Worm (Caenorhabditis elegans): ENCODE results near the gene F37C12.10.

F37C12.10 gene

DNA sequence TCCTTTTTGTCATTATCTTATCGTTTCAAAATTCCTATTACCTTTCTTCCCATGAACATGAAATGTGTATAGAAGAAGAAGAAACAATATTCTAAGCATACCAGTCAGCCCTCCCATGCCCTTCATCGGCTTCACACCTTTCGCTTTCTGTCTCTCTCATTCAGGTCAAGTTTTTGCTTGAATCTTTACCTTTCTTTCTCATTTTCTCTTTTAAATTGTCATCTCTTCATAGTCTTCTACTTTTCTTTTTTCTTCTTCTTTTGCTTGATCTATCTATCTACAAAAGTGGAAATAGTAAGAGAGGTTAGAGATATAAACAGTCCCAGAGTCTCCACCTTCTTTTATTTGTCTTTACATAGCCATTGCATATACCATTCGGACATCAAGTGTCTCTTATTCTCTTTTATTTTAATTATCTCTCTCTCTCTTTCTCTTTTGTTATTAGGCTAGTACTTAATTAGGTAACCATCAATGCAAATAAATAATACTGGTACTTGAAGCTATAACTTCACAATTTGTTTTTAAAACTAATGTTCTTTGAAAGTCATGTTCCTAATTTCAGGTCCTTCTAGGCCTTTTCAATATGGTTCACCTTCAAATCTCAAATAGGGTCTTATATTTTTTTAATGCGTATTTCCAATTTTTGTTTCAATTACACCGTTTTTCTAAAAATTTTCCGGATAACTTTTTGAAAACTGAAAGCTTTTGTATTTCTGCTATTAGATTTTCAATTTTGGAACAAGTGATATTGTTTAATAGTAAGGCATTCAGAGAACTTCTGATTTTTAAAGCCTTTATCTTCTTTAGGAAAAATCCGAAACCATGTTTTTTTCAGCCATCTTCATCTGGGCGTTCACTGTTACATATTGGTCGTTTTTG is 13.4 kb upstream of the F37C12.10 start, which contains the start of gene dpy-31:
Gene dpy-31 (plus strand): TSS at position 829 of the 879 bp plus-strand sequence.
- no peak for TF ChIP-seq unc-62 (GFP tag; optimal IDR thresholded peaks at IDR 0.05)

- no peak for TF ChIP-seq unc-62 (GFP tag; optimal IDR thresholded peaks at IDR 0.05)
Observed at ce11 chrIII:7199467-7199866, 11.3 kb upstream of the F37C12.10 start.

- TF ChIP-seq unc-62 (GFP tag; optimal IDR thresholded peaks at IDR 0.05), result no peak
Observed at ce11 chrIII:7198838-7199237, 10.7 kb upstream of the F37C12.10 start, which contains the start of gene pfd-5. Gene pfd-5, minus strand, starts transcription at chrIII:7198884.

ce11 chrIII:7197973-7198372 is 9.8 kb upstream of the F37C12.10 start, which contains the start of gene exos-9:
Gene exos-9, minus strand, starts transcription at chrIII:7198073.
- TF ChIP-seq unc-62 (GFP tag; optimal IDR thresholded peaks at IDR 0.05), result no peak

- TF ChIP-seq unc-62 (GFP tag; optimal IDR thresholded peaks at IDR 0.05), result no peak
Observed at ce11 chrIII:7195325-7195724, 7.1 kb upstream of the F37C12.10 start, which contains the start of gene F37C12.18. Gene F37C12.18, minus strand, starts transcription at chrIII:7195425.

- TF ChIP-seq unc-62 (GFP tag; optimal IDR thresholded peaks at IDR 0.05), result no peak
Observed at ce11 chrIII:7192942-7193665, 4.9 kb upstream of the F37C12.10 start, which contains the start of gene mec-14. Gene mec-14, minus strand, starts transcription at chrIII:7192992.

ce11 chrIII:7189581-7190128 is 1.5 kb upstream of the F37C12.10 start, which contains the start of gene rps-21:
Gene rps-21, minus strand, starts transcription at chrIII:7189631.
- TF ChIP-seq unc-62 (GFP tag; optimal IDR thresholded peaks at IDR 0.05), result no peak

- TF ChIP-seq unc-62 (GFP tag; optimal IDR thresholded peaks at IDR 0.05), result no peak
Observed at ce11 chrIII:7185473-7185872, 2.7 kb downstream of the F37C12.10 start, which contains the start of gene F37C12.14. Gene F37C12.14, minus strand, starts transcription at chrIII:7185573.

- TF ChIP-seq unc-62 (GFP tag; optimal IDR thresholded peaks at IDR 0.05), result no peak
Observed at ce11 chrIII:7184022-7184421, 4.2 kb downstream of the F37C12.10 start, which contains the start of gene yju-2. Gene yju-2, plus strand, starts transcription at chrIII:7184336.

DNA sequence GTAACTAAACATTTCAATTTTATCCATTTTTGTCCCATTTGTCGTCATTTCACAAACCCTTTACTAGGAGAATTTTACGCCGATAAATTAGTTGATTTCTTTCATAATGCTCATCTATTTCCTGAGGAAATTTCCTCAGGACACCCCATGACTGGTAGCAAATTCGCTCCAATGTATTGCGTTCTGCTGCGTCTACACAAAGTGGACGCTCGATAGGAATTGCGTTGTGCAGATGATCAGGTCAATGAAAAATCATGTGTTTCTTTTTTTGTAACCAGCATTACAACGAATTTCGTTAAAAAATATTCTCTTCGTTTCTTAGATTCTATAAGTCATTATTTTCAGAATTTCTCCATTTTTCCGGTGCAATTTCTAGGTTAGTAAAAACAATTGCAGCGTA is 6.4 kb downstream of the F37C12.10 start, which contains the start of gene epg-4:
Gene epg-4 (plus strand): TSS at position 346 of the 400 bp plus-strand sequence.
- TF ChIP-seq unc-62 (GFP tag; optimal IDR thresholded peaks at IDR 0.05), result no peak

ce11 chrIII:7180613-7181012 is 7.6 kb downstream of the F37C12.10 start, which contains the start of gene ndab-2:
Gene ndab-2, plus strand, starts transcription at chrIII:7180752.
- no peak for TF ChIP-seq unc-62 (GFP tag; optimal IDR thresholded peaks at IDR 0.05)

ce11 chrIII:7179538-7180301 is 8.5 kb downstream of the F37C12.10 start, which contains the start of the genes rps-14 and rpl-36:
Gene rps-14, minus strand, starts transcription at chrIII:7179588.
Gene rpl-36, plus strand, starts transcription at chrIII:7180251.
- TF ChIP-seq unc-62 (GFP tag; optimal IDR thresholded peaks at IDR 0.05), result no peak

- no peak for TF ChIP-seq unc-62 (GFP tag; optimal IDR thresholded peaks at IDR 0.05)
Observed at ce11 chrIII:7178497-7178896, 9.7 kb downstream of the F37C12.10 start.

- no peak for TF ChIP-seq unc-62 (GFP tag; optimal IDR thresholded peaks at IDR 0.05)
Observed at ce11 chrIII:7170090-7170489, 18.1 kb downstream of the F37C12.10 start.

ce11 chrIII:7167568-7167937 is 20.6 kb downstream of the F37C12.10 start, which contains the start of gene acs-4:
Gene acs-4, plus strand, starts transcription at chrIII:7167838.
- TF ChIP-seq unc-62 (GFP tag; optimal IDR thresholded peaks at IDR 0.05), result no peak

Measured in whole organism, dauer.